Fruit fly (Drosophila melanogaster) whole organism, wandering third instar larva: Measurements from ENCODE around the gene Hecw.

Source experiments
- Hr78 ChIP-seq: fragments of >200 bp; optimal IDR thresholded peaks from 2 replicates; lab custom pipeline; 2017; ENCODE audit warnings: missing biosample characterization, missing genetic modification characterization
- Sp1 ChIP-seq: fragments of 200-800 bp; sonication (Bioruptor generic); optimal IDR thresholded peaks from 3 replicates; lab custom pipeline; 2019; ENCODE audit warnings: missing biosample characterization, mild to moderate bottlenecking, missing genetic modification characterization, moderate library complexity
- dl ChIP-seq, 2 experiments: fragments of 175-275, 200-275 bp in 1 of 2; fragments of 200-275 bp in 1 of 2; sonication (Bioruptor generic); optimal IDR thresholded peaks; lab custom pipeline; 2018; ENCODE audit warnings: mild to moderate bottlenecking in 2 of 2, missing biosample characterization in 2 of 2, missing genetic modification characterization in 2 of 2, moderate library complexity in 2 of 2; ENCODE audit not compliant: partially characterized antibody in 2 of 2, insufficient read depth in 1 of 2
- fru ChIP-seq: fragments of 200-800 bp; sonication (Bioruptor generic); optimal IDR thresholded peaks from 3 replicates; lab custom pipeline; 2016; ENCODE audit warnings: missing biosample characterization, mild to moderate bottlenecking, missing genetic modification characterization
- psq ChIP-seq: fragments of 200-800 bp; sonication (Bioruptor generic); optimal IDR thresholded peaks from 3 replicates; lab custom pipeline; 2017; ENCODE audit warnings: missing biosample characterization, mild to moderate bottlenecking, missing genetic modification characterization, moderate library complexity

dm6 chrX:9666465-9666864 lies 57.7 kb downstream of the Hecw start:
- TF ChIP-seq fru: no peak
- no peak for TF ChIP-seq Sp1
- no peak for TF ChIP-seq Hr78 (GFP tag; lab: Kevin White, UChicago)
- TF ChIP-seq psq (GFP tag; lab: Kevin White, UChicago): no peak
- no peak for TF ChIP-seq dl (GFP tag; optimal IDR thresholded peaks at IDR 0.05; lab: Kevin White, UChicago; ENCODE audit: insufficient read depth in 1 of 2, partially characterized antibody in 2 of 2)
